Worm (Caenorhabditis elegans): ENCODE results near the gene C06E7.88.

DNA sequence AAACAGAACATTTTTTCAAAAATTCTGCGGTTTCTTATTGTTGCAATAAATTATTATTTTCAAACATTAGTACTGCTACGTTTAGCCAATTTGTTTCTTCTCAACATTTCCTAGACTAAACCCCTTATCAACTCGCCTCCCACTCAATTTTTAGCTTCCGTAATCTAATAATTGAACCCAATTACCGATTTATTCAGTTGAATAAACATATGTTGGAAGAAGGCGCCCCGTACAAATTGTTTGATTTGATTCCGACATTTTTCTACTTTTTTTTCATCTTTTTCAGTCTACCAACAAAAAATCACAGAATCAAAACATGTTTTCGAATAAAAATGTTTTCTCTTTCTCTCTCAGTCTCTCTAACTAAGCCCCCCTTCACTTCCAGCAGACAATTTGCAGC, 35.6 kb upstream of the C06E7.88 start:
- TF ChIP-seq pqm-1 (tag; optimal IDR thresholded peaks at IDR 0.05) (no peak), unc-86 (tag; optimal IDR thresholded peaks at IDR 0.05) (no peak), odd-2 (tag; optimal IDR thresholded peaks at IDR 0.05) (no peak), tbx-2 (tag; optimal IDR thresholded peaks at IDR 0.05) (no peak), ama-1 (optimal IDR thresholded peaks at IDR 0.05) (no peak), fkh-6 (tag; optimal IDR thresholded peaks at IDR 0.05) (no peak), madf-2 (tag; optimal IDR thresholded peaks at IDR 0.05) (no peak), hlh-15 (tag; optimal IDR thresholded peaks at IDR 0.05) (no peak), lin-11 (tag; optimal IDR thresholded peaks at IDR 0.05) (no peak), dmd-4 (tag; optimal IDR thresholded peaks at IDR 0.05; ENCODE audit: borderline replicate concordance) (no peak), ceh-34 (tag; optimal IDR thresholded peaks at IDR 0.05) (no peak)
